Worm (Caenorhabditis elegans) whole organism, dauer: ENCODE data around the gene C10G8.4.

Source experiments
- unc-62 ChIP-seq: sonication (generic microtip); optimal IDR thresholded peaks from 2 replicates; lab custom pipeline; 2017; ENCODE audit warnings: missing biosample characterization, missing genetic modification reagents, missing genetic modification characterization

Gene C10G8.4

DNA sequence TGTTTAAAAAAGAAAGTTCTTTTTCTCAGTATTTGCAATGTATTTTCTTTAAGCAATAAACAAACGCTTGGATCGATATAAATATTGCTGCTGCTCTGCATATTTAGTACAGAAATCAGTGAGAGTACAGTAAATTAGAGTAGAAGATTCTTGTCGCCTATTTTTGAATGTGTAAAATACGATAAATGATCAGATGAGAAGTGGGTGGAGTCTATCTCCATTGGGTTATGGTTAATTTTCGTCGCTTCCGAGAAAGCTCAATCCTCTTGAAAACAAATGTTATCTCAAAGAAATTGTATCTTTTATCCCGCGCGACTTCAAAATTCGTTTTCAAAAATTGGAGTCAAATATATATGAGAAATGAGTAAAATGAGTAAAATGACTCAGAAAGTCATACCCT, 47.0 kb downstream of the C10G8.4 start, which contains the start of gene nhr-216:
Gene nhr-216, minus strand, starts transcription at position 101 of the 400 bp plus-strand sequence.
- no peak for TF ChIP-seq unc-62 (GFP tag; lab: Kevin White, UChicago)
